Worm (Caenorhabditis elegans): Measurements from ENCODE around the gene str-187.

- TF ChIP-seq W03F9.2 (tag; optimal IDR thresholded peaks at IDR 0.05): no peak
- TF ChIP-seq him-1 (tag; optimal IDR thresholded peaks at IDR 0.05): no peak
- no peak for TF ChIP-seq dao-5 (tag; optimal IDR thresholded peaks at IDR 0.05)
Measured at ce11 chrIV:17277459-17278173, 12.2 kb downstream of the str-187 start.
